Fruit fly (Drosophila melanogaster): ENCODE results near the gene Akap200.

Gene Akap200

dm6 chr2L:8473448-8473847 is 58.0 kb downstream of the Akap200 start (continued):
- no peak for TF ChIP-seq YL-1 (GFP tag; optimal IDR thresholded peaks at IDR 0.05)
- TF ChIP-seq CG1529 (GFP tag; optimal IDR thresholded peaks at IDR 0.05): no peak
- TF ChIP-seq CG14710 (tag; optimal IDR thresholded peaks at IDR 0.05): peak; percentile 59
- TF ChIP-seq CG32767 (GFP tag; IDR thresholded peaks at IDR 0.05): peak; percentile 54; the same call in 1 of the 2 replicates
- no peak for TF ChIP-seq Dfd (GFP tag; optimal IDR thresholded peaks at IDR 0.05)
- no peak for TF ChIP-seq TFAM (GFP tag; optimal IDR thresholded peaks at IDR 0.05)
- no peak for TF ChIP-seq chinmo (GFP tag; IDR thresholded peaks at IDR 0.05; ENCODE audit: partially characterized antibody)
- TF ChIP-seq CG11696 (GFP tag; IDR thresholded peaks at IDR 0.05): peak; percentile 55
- TF ChIP-seq CG11247 (GFP tag; IDR thresholded peaks at IDR 0.05): peak; percentile 34
- TF ChIP-seq yki (optimal IDR thresholded peaks at IDR 0.05): no peak
- TF ChIP-seq danr (GFP tag; IDR thresholded peaks at IDR 0.05): no peak
- TF ChIP-seq Sry-β (GFP tag; optimal IDR thresholded peaks at IDR 0.05): no peak
- peak in 1 of 2 experiments; percentile 22 for TF ChIP-seq Pdp1 (GFP tag; optimal IDR thresholded peaks at IDR 0.05)
- TF ChIP-seq CG10959 (GFP tag; IDR thresholded peaks at IDR 0.05): no peak
- TF ChIP-seq maf-S (GFP tag; optimal IDR thresholded peaks at IDR 0.05): peak; percentile 6
- TF ChIP-seq Med (GFP tag): peak; percentile 89
- TF ChIP-seq hb (GFP tag; IDR thresholded peaks at IDR 0.05; ENCODE audit: partially characterized antibody): no peak
- TF ChIP-seq Atf6 (GFP tag; IDR thresholded peaks at IDR 0.05): peak; percentile 55
- peak; percentile 31 for TF ChIP-seq Nf-YB (GFP tag; optimal IDR thresholded peaks at IDR 0.05)
- peak; percentile 51 for TF ChIP-seq CG17829 (tag; optimal IDR thresholded peaks at IDR 0.05)
- TF ChIP-seq CG33557 (GFP tag; optimal IDR thresholded peaks at IDR 0.05): peak; percentile 33
- peak; percentile 23 for TF ChIP-seq CG17385 (GFP tag; optimal IDR thresholded peaks at IDR 0.05)
- TF ChIP-seq CG4424 (GFP tag; optimal IDR thresholded peaks at IDR 0.05): peak; percentile 55
- no peak for TF ChIP-seq CG3726 (GFP tag; IDR thresholded peaks at IDR 0.05)
- TF ChIP-seq CG7786 (GFP tag; optimal IDR thresholded peaks at IDR 0.05): no peak
- TF ChIP-seq grau (tag; optimal IDR thresholded peaks at IDR 0.05): peak; percentile 27
- TF ChIP-seq gcm2 (GFP tag; optimal IDR thresholded peaks at IDR 0.05): no peak
- peak; percentile 43; the same call in 1 of the 2 replicates for TF ChIP-seq NFAT (GFP tag; IDR thresholded peaks at IDR 0.05)
- no peak for TF ChIP-seq pho (GFP tag; optimal IDR thresholded peaks at IDR 0.05)
- TF ChIP-seq CG18599 (GFP tag; optimal IDR thresholded peaks at IDR 0.05): peak; percentile 77
- no peak for TF ChIP-seq CG12744 (GFP tag; optimal IDR thresholded peaks at IDR 0.05)
- TF ChIP-seq prd (optimal IDR thresholded peaks at IDR 0.05): no peak
- TF ChIP-seq prd (GFP tag; IDR thresholded peaks at IDR 0.05): peak; percentile 77
- TF ChIP-seq ci (GFP tag; IDR thresholded peaks at IDR 0.05): peak; percentile 83
- no peak for TF ChIP-seq sna (GFP tag; IDR thresholded peaks at IDR 0.05; ENCODE audit: partially characterized antibody)
- no peak for TF ChIP-seq CG7987 (GFP tag; optimal IDR thresholded peaks at IDR 0.05)
- TF ChIP-seq CG6791 (GFP tag; IDR thresholded peaks at IDR 0.05; ENCODE audit: partially characterized antibody): no peak
- TF ChIP-seq C15 (GFP tag; IDR thresholded peaks at IDR 0.05): no peak
- TF ChIP-seq CG8765 (GFP tag; IDR thresholded peaks at IDR 0.05): peak; percentile 37; the same call in 1 of the 2 replicates
- TF ChIP-seq CG18476 (GFP tag; optimal IDR thresholded peaks at IDR 0.05): peak; percentile 10
- TF ChIP-seq CG6689 (GFP tag; IDR thresholded peaks at IDR 0.05): peak; percentile 69
- no peak for TF ChIP-seq HLH54F (GFP tag; optimal IDR thresholded peaks at IDR 0.05)
- TF ChIP-seq CG13624 (GFP tag; optimal IDR thresholded peaks at IDR 0.05): peak; percentile 4
- TF ChIP-seq mam (GFP tag; optimal IDR thresholded peaks at IDR 0.05): no peak
- TF ChIP-seq CG10654 (GFP tag; optimal IDR thresholded peaks at IDR 0.05): no peak
- no peak for TF ChIP-seq br (optimal IDR thresholded peaks at IDR 0.05)
- TF ChIP-seq pum (GFP tag; optimal IDR thresholded peaks at IDR 0.05): no peak
- TF ChIP-seq CG5245 (GFP tag; optimal IDR thresholded peaks at IDR 0.05): no peak
- TF ChIP-seq BtbVII (GFP tag; optimal IDR thresholded peaks at IDR 0.05): peak; percentile 41
- TF ChIP-seq ken (GFP tag; IDR thresholded peaks at IDR 0.05): peak; percentile 78; the same call in 2 of the 3 replicates
- TF ChIP-seq zfh2 (GFP tag; optimal IDR thresholded peaks at IDR 0.05): no peak
- TF ChIP-seq CG1024 (GFP tag; IDR thresholded peaks at IDR 0.05): no peak
- no peak for TF ChIP-seq CG17186 (GFP tag; optimal IDR thresholded peaks at IDR 0.05)

All from whole organism, embryonic.